Worm (Caenorhabditis elegans) whole organism, L1 larva: ENCODE measurements around the gene srxa-18.

Source experiments
- ama-1 ChIP-seq: fragments of 150-350 bp; optimal IDR thresholded peaks from 2 replicates; lab custom pipeline; 2014
- blmp-1 ChIP-seq: fragments of 150-350 bp; optimal IDR thresholded peaks from 2 replicates; lab custom pipeline; 2014; ENCODE audit warnings: missing biosample characterization, missing genetic modification characterization
- dsc-1 ChIP-seq: sonication (generic microtip); optimal IDR thresholded peaks from 2 replicates; lab custom pipeline; 2016; ENCODE audit warnings: mild to moderate bottlenecking, missing genetic modification characterization, missing compliant biosample characterization
- elt-2 ChIP-seq: sonication (generic microtip); optimal IDR thresholded peaks from 2 replicates; lab custom pipeline; 2016; ENCODE audit warnings: missing genetic modification characterization, mild to moderate bottlenecking, inconsistent platforms, missing compliant biosample characterization, missing genetic modification reagents
- fos-1 ChIP-seq: fragments of 150-350 bp; optimal IDR thresholded peaks from 2 replicates; lab custom pipeline; 2014; ENCODE audit warnings: missing biosample characterization, missing genetic modification characterization
- lin-13 ChIP-seq: fragments of 150-350 bp; optimal IDR thresholded peaks from 2 replicates; lab custom pipeline; 2014; ENCODE audit warnings: missing biosample characterization, missing genetic modification reagents, missing genetic modification characterization
- lsy-2 ChIP-seq, 2 experiments: fragments of 150-350 bp; optimal IDR thresholded peaks; 2 replicates each; lab custom pipeline; 2014; ENCODE audit warnings: missing biosample characterization in 2 of 2, missing genetic modification characterization in 2 of 2
- nhr-11 ChIP-seq: fragments of 150-350 bp; optimal IDR thresholded peaks from 2 replicates; lab custom pipeline; 2014; ENCODE audit warnings: missing biosample characterization, missing genetic modification characterization
- nhr-12 ChIP-seq: sonication (generic microtip); optimal IDR thresholded peaks from 2 replicates; lab custom pipeline; 2017; ENCODE audit warnings: missing biosample characterization, missing genetic modification characterization
- nhr-77 ChIP-seq: fragments of 150-350 bp; optimal IDR thresholded peaks from 2 replicates; lab custom pipeline; 2014; ENCODE audit warnings: missing biosample characterization, missing genetic modification characterization
- sptf-1 ChIP-seq: fragments of 150-350 bp; optimal IDR thresholded peaks from 2 replicates; lab custom pipeline; 2014; ENCODE audit warnings: missing biosample characterization, missing genetic modification characterization
- unc-86 ChIP-seq: sonication (generic microtip); optimal IDR thresholded peaks from 2 replicates; lab custom pipeline; 2016; ENCODE audit warnings: missing genetic modification characterization, missing compliant biosample characterization
- vab-15 ChIP-seq: sonication (generic microtip); optimal IDR thresholded peaks from 2 replicates; lab custom pipeline; 2017; ENCODE audit warnings: missing genotype, mild to moderate bottlenecking, missing genetic modification characterization, missing compliant biosample characterization
- ztf-11 ChIP-seq, 2 experiments: sonication (generic microtip); optimal IDR thresholded peaks; 2 replicates each; lab custom pipeline; 2016 to 2017; ENCODE audit warnings: missing genetic modification characterization in 2 of 2, missing biosample characterization in 1 of 2, missing compliant biosample characterization in 1 of 2

ce11 chrV:10090461-10090860 is 30.3 kb downstream of the srxa-18 start, which contains the start of gene R04B5.7:
- TF ChIP-seq blmp-1 (tag; lab: Kevin White, UChicago) (no peak), nhr-12 (no peak), nhr-11 (tag; lab: Kevin White, UChicago) (no peak), dsc-1 (tag; lab: Kevin White, UChicago) (no peak), elt-2 (tag; lab: Kevin White, UChicago) (no peak), fos-1 (no peak), ztf-11 (tag; optimal IDR thresholded peaks at IDR 0.05; lab: Kevin White, UChicago) (no peak), nhr-77 (tag; lab: Kevin White, UChicago) (no peak), vab-15 (no peak), sptf-1 (no peak), lsy-2 (tag; optimal IDR thresholded peaks at IDR 0.05; lab: Kevin White, UChicago) (no peak), lin-13 (no peak), unc-86 (tag; lab: Kevin White, UChicago) (no peak), ama-1 (lab: Kevin White, UChicago) (no peak)
